Fruit fly (Drosophila melanogaster) whole organism, adult: ENCODE measurements around the gene Msr-110.

Source experiments
- CG11617 ChIP-seq: fragments of 200-800 bp; sonication (Bioruptor generic); optimal IDR thresholded peaks from 2 replicates; lab custom pipeline; 2017; ENCODE audit warnings: mild to moderate bottlenecking, missing biosample characterization, missing genetic modification reagents, missing genetic modification characterization
- CG12768 ChIP-seq: fragments of 200-800 bp; sonication (Bioruptor generic); optimal IDR thresholded peaks from 2 replicates; lab custom pipeline; 2017; ENCODE audit warnings: missing biosample characterization, missing genetic modification characterization, mild to moderate bottlenecking, moderate library complexity, missing genetic modification reagents
- CG14711 ChIP-seq: fragments of 200-800 bp; sonication (Bioruptor generic); optimal IDR thresholded peaks from 2 replicates; lab custom pipeline; 2018; ENCODE audit warnings: missing biosample characterization, mild to moderate bottlenecking, missing genetic modification characterization, moderate library complexity
- CG1620 ChIP-seq: fragments of 200-800 bp; sonication (Bioruptor generic); optimal IDR thresholded peaks from 2 replicates; lab custom pipeline; 2016; ENCODE audit warnings: missing biosample characterization, missing genetic modification characterization
- CG33017 ChIP-seq: fragments of 200-800 bp; sonication (Bioruptor generic); optimal IDR thresholded peaks from 2 replicates; lab custom pipeline; 2018; ENCODE audit warnings: missing biosample characterization, mild to moderate bottlenecking, missing genetic modification characterization, moderate library complexity
- CG5204 ChIP-seq: fragments of 200-800 bp; sonication (Bioruptor generic); optimal IDR thresholded peaks from 2 replicates; lab custom pipeline; 2016; ENCODE audit warnings: missing biosample characterization, missing genetic modification characterization
- CG7045 ChIP-seq: fragments of 200-800 bp; sonication (Bioruptor generic); optimal IDR thresholded peaks from 2 replicates; lab custom pipeline; 2017; ENCODE audit warnings: missing biosample characterization, mild to moderate bottlenecking, missing genetic modification characterization
- CG7101 ChIP-seq: fragments of 200-800 bp; sonication (Bioruptor generic); optimal IDR thresholded peaks from 2 replicates; lab custom pipeline; 2018; ENCODE audit warnings: missing biosample characterization, mild to moderate bottlenecking, missing genetic modification characterization, moderate library complexity
- Clk ChIP-seq: fragments of 200-800 bp; sonication (Bioruptor generic); optimal IDR thresholded peaks from 2 replicates; lab custom pipeline; 2017; ENCODE audit warnings: missing biosample characterization, missing genetic modification characterization
- Crg-1 ChIP-seq: fragments of 200-800 bp; sonication (Bioruptor generic); optimal IDR thresholded peaks from 2 replicates; lab custom pipeline; 2016; ENCODE audit warnings: missing biosample characterization, missing genetic modification characterization
- Hr96 ChIP-seq: fragments of 200-800 bp; sonication (Bioruptor generic); optimal IDR thresholded peaks from 2 replicates; lab custom pipeline; 2016; ENCODE audit warnings: missing biosample characterization, missing genetic modification characterization
- Mnt ChIP-seq: fragments of 200-800 bp; sonication (Bioruptor generic); optimal IDR thresholded peaks from 2 replicates; lab custom pipeline; 2016; ENCODE audit warnings: missing biosample characterization, mild to moderate bottlenecking, missing genetic modification characterization
- bab1 ChIP-seq: fragments of 200-800 bp; sonication (Bioruptor generic); optimal IDR thresholded peaks from 3 replicates; lab custom pipeline; 2019; ENCODE audit warnings: missing biosample characterization, mild to moderate bottlenecking, missing genetic modification characterization, moderate library complexity
- cic ChIP-seq: fragments of 200-800 bp; sonication (Bioruptor generic); optimal IDR thresholded peaks from 2 replicates; lab custom pipeline; 2017; ENCODE audit warnings: missing biosample characterization, mild to moderate bottlenecking, missing genetic modification characterization, moderate library complexity
- cnc ChIP-seq, 2 experiments: fragments of >200 bp; optimal IDR thresholded peaks; 2 replicates each; lab custom pipeline; 2017
- kay ChIP-seq: fragments of 200-800 bp; sonication (Bioruptor generic); peaks from one replicate; lab custom pipeline; 2016; ENCODE audit warnings: missing biosample characterization, missing genetic modification characterization, borderline replicate concordance
- ovo ChIP-seq: fragments of 200-800 bp; sonication (Bioruptor generic); optimal IDR thresholded peaks from 2 replicates; lab custom pipeline; 2016; ENCODE audit warnings: missing biosample characterization, missing genetic modification characterization
- pad ChIP-seq: fragments of 200-800 bp; sonication (Bioruptor generic); optimal IDR thresholded peaks from 3 replicates; lab custom pipeline; 2017; ENCODE audit warnings: missing biosample characterization, missing genetic modification characterization, mild to moderate bottlenecking, moderate library complexity, missing genetic modification reagents
- tj ChIP-seq: fragments of 200-800 bp; sonication (Bioruptor generic); optimal IDR thresholded peaks from 3 replicates; lab custom pipeline; 2017; ENCODE audit warnings: missing biosample characterization, mild to moderate bottlenecking, missing genetic modification characterization, moderate library complexity
- toe ChIP-seq: fragments of 200-800 bp; sonication (Bioruptor generic); optimal IDR thresholded peaks from 2 replicates; lab custom pipeline; 2016; ENCODE audit warnings: missing biosample characterization, missing genetic modification characterization

The Msr-110 gene

dm6 chr3L:5563309-5564182, 13.6 kb downstream of the Msr-110 start, which contains the start of the genes ScsbetaG and Sras:
Gene ScsbetaG, minus strand, starts transcription at chr3L:5563691.
Gene Sras, plus strand, starts transcription at chr3L:5563774.
- peak; percentile 74 for TF ChIP-seq bab1 (GFP tag; lab: Kevin White, UChicago)
- no peak for TF ChIP-seq Clk (GFP tag; lab: Kevin White, UChicago)
- TF ChIP-seq CG7101 (tag; lab: Kevin White, UChicago): no peak
- no peak for TF ChIP-seq CG5204 (GFP tag; lab: Kevin White, UChicago)
- TF ChIP-seq Crg-1 (GFP tag; lab: Kevin White, UChicago): no peak
- TF ChIP-seq CG12768 (GFP tag; lab: Kevin White, UChicago): no peak
- TF ChIP-seq cic (GFP tag; lab: Kevin White, UChicago): no peak
- no peak for TF ChIP-seq CG33017
- no peak for TF ChIP-seq toe (GFP tag; lab: Kevin White, UChicago)
- TF ChIP-seq Mnt (GFP tag; lab: Kevin White, UChicago): no peak
- TF ChIP-seq tj (GFP tag; lab: Kevin White, UChicago): peak; percentile 8
- no peak for TF ChIP-seq pad (GFP tag; lab: Kevin White, UChicago)
- TF ChIP-seq cnc (optimal IDR thresholded peaks at IDR 0.05; lab: Kevin White, UChicago): no peak
- TF ChIP-seq CG1620 (GFP tag; lab: Kevin White, UChicago): no peak
- no peak for TF ChIP-seq CG7045
- peak; percentile 25 for TF ChIP-seq kay (GFP tag; lab: Kevin White, UChicago)
- TF ChIP-seq Hr96 (GFP tag; lab: Kevin White, UChicago): no peak
- TF ChIP-seq CG11617 (GFP tag; lab: Kevin White, UChicago): no peak
- no peak for TF ChIP-seq ovo (GFP tag; lab: Kevin White, UChicago)
- TF ChIP-seq CG14711: no peak

- TF ChIP-seq kay (GFP tag; lab: Kevin White, UChicago) (peak; percentile 32), CG7101 (tag; lab: Kevin White, UChicago) (no peak)
Observed at dm6 chr3L:5562584-5562983, 14.6 kb downstream of the Msr-110 start.

- no peak for TF ChIP-seq Hr96 (GFP tag; lab: Kevin White, UChicago)
- TF ChIP-seq bab1 (GFP tag; lab: Kevin White, UChicago): no peak
- no peak for TF ChIP-seq CG5204 (GFP tag; lab: Kevin White, UChicago)
- no peak for TF ChIP-seq toe (GFP tag; lab: Kevin White, UChicago)
- TF ChIP-seq Crg-1 (GFP tag; lab: Kevin White, UChicago): no peak
- TF ChIP-seq pad (GFP tag; lab: Kevin White, UChicago): no peak
- no peak for TF ChIP-seq ovo (GFP tag; lab: Kevin White, UChicago)
- no peak for TF ChIP-seq CG7101 (tag; lab: Kevin White, UChicago)
- no peak for TF ChIP-seq CG12768 (GFP tag; lab: Kevin White, UChicago)
- TF ChIP-seq kay (GFP tag; lab: Kevin White, UChicago): no peak
Observed at dm6 chr3L:5561341-5561740, 15.8 kb downstream of the Msr-110 start, which contains the start of gene sinu. Gene sinu, minus strand, starts transcription at chr3L:5561598.

- no peak for TF ChIP-seq cnc (optimal IDR thresholded peaks at IDR 0.05; lab: Kevin White, UChicago)
- TF ChIP-seq CG33017: no peak
- no peak for TF ChIP-seq pad (GFP tag; lab: Kevin White, UChicago)
- TF ChIP-seq CG7101 (tag; lab: Kevin White, UChicago): no peak
- no peak for TF ChIP-seq ovo (GFP tag; lab: Kevin White, UChicago)
- TF ChIP-seq CG11617 (GFP tag; lab: Kevin White, UChicago): no peak
- no peak for TF ChIP-seq CG12768 (GFP tag; lab: Kevin White, UChicago)
- TF ChIP-seq Clk (GFP tag; lab: Kevin White, UChicago): no peak
- no peak for TF ChIP-seq Crg-1 (GFP tag; lab: Kevin White, UChicago)
- no peak for TF ChIP-seq CG14711
- TF ChIP-seq CG5204 (GFP tag; lab: Kevin White, UChicago): no peak
- TF ChIP-seq Mnt (GFP tag; lab: Kevin White, UChicago): no peak
Observed at dm6 chr3L:5556195-5556594, 21.0 kb downstream of the Msr-110 start.

- TF ChIP-seq CG7045 (no peak), bab1 (GFP tag; lab: Kevin White, UChicago) (peak; percentile 5)
Observed at dm6 chr3L:5554377-5554776, 22.8 kb downstream of the Msr-110 start.

dm6 chr3L:5553717-5554116, 23.4 kb downstream of the Msr-110 start:
- TF ChIP-seq kay (GFP tag; lab: Kevin White, UChicago) (no peak), cic (GFP tag; lab: Kevin White, UChicago) (no peak), tj (GFP tag; lab: Kevin White, UChicago) (no peak), CG5204 (GFP tag; lab: Kevin White, UChicago) (no peak), Hr96 (GFP tag; lab: Kevin White, UChicago) (no peak), ovo (GFP tag; lab: Kevin White, UChicago) (no peak), Crg-1 (GFP tag; lab: Kevin White, UChicago) (no peak), CG14711 (no peak), CG7045 (no peak), CG12768 (GFP tag; lab: Kevin White, UChicago) (no peak), bab1 (GFP tag; lab: Kevin White, UChicago) (no peak), pad (GFP tag; lab: Kevin White, UChicago) (no peak), toe (GFP tag; lab: Kevin White, UChicago) (no peak), CG11617 (GFP tag; lab: Kevin White, UChicago) (no peak), CG1620 (GFP tag; lab: Kevin White, UChicago) (no peak), Clk (GFP tag; lab: Kevin White, UChicago) (no peak), Mnt (GFP tag; lab: Kevin White, UChicago) (no peak), CG7101 (tag; lab: Kevin White, UChicago) (no peak), cnc (optimal IDR thresholded peaks at IDR 0.05; lab: Kevin White, UChicago) (no peak), CG33017 (no peak)
